Fruit fly (Drosophila melanogaster) whole organism, embryonic: ENCODE data around the gene Acn.

Experiments
- Asciz ChIP-seq: fragments of 200-800 bp; sonication (Bioruptor generic); optimal IDR thresholded peaks from 2 replicates; lab custom pipeline; 2017; ENCODE audit warnings: missing biosample characterization, mild to moderate bottlenecking, missing genetic modification characterization, missing genetic modification reagents
- CG12219 ChIP-seq: fragments of 200-800 bp; sonication (Bioruptor generic); optimal IDR thresholded peaks from 3 replicates; lab custom pipeline; 2018; ENCODE audit warnings: missing biosample characterization, mild to moderate bottlenecking, missing genetic modification characterization
- CG12659 ChIP-seq: fragments of 200-800 bp; sonication (Bioruptor generic); optimal IDR thresholded peaks from 3 replicates; lab custom pipeline; 2017; ENCODE audit warnings: mild to moderate bottlenecking, missing biosample characterization, missing genetic modification reagents, missing genetic modification characterization
- CG13123 ChIP-seq: fragments of 200-800 bp; sonication (Bioruptor generic); optimal IDR thresholded peaks from 2 replicates; lab custom pipeline; 2016; ENCODE audit warnings: missing biosample characterization, missing genetic modification characterization
- CG17385 ChIP-seq: fragments of 200-800 bp; sonication (Bioruptor generic); optimal IDR thresholded peaks from 3 replicates; lab custom pipeline; 2018; ENCODE audit warnings: missing biosample characterization, mild to moderate bottlenecking, missing genetic modification characterization
- CG18764 ChIP-seq: fragments of 200-800 bp; sonication (Bioruptor generic); optimal IDR thresholded peaks from 3 replicates; lab custom pipeline; 2016; ENCODE audit warnings: missing biosample characterization, missing genetic modification characterization
- CG2199 ChIP-seq: fragments of 200-800 bp; sonication (Bioruptor generic); IDR thresholded peaks from 3 replicates; pipeline ENCODE4 v1.3.6; 2022; ENCODE audit warnings: missing biosample characterization, missing genetic modification characterization
- CG2712 ChIP-seq: fragments of 200-800 bp; optimal IDR thresholded peaks from 3 replicates; lab custom pipeline; 2019; ENCODE audit warnings: missing biosample characterization, mild to moderate bottlenecking, missing genetic modification characterization, moderate library complexity
- CG2889 ChIP-seq: fragments of 200-800 bp; sonication (Bioruptor generic); IDR thresholded peaks from 3 replicates; pipeline ENCODE4 v1.3.6; 2022; ENCODE audit warnings: missing biosample characterization, missing genetic modification characterization
- CG31388 ChIP-seq: fragments of 200-800 bp; sonication (Bioruptor generic); optimal IDR thresholded peaks from 2 replicates; lab custom pipeline; 2016; ENCODE audit warnings: missing biosample characterization, missing genetic modification characterization
- CG33557 ChIP-seq: fragments of 200-800 bp; sonication (Bioruptor generic); optimal IDR thresholded peaks from 2 replicates; lab custom pipeline; 2019; ENCODE audit warnings: missing biosample characterization, mild to moderate bottlenecking, missing genetic modification characterization, moderate library complexity
- CG3847 ChIP-seq: fragments of 200-800 bp; sonication (Bioruptor generic); IDR thresholded peaks from 2 replicates; pipeline ENCODE4 v1.3.6; 2022; ENCODE audit warnings: missing biosample characterization, missing genetic modification characterization
- CG4404 ChIP-seq: fragments of 200-800 bp; sonication (Bioruptor generic); IDR thresholded peaks from 2 replicates; pipeline ENCODE4 v1.3.6; 2022; ENCODE audit warnings: missing biosample characterization, missing genetic modification characterization
- CG6654 ChIP-seq: fragments of 200-800 bp; sonication (Bioruptor generic); optimal IDR thresholded peaks from 2 replicates; lab custom pipeline; 2017; ENCODE audit warnings: missing biosample characterization, mild to moderate bottlenecking, missing genetic modification characterization
- CG9727 ChIP-seq: fragments of 200-800 bp; sonication (Bioruptor generic); optimal IDR thresholded peaks from 3 replicates; lab custom pipeline; 2017; ENCODE audit warnings: missing biosample characterization, mild to moderate bottlenecking, missing genetic modification characterization
- CG9797 ChIP-seq: fragments of 200-800 bp; sonication (Bioruptor generic); optimal IDR thresholded peaks from 3 replicates; lab custom pipeline; 2018; ENCODE audit warnings: missing biosample characterization, mild to moderate bottlenecking, missing genetic modification characterization
- Chrac-16 ChIP-seq: fragments of 200-800 bp; sonication (Bioruptor generic); optimal IDR thresholded peaks from 3 replicates; lab custom pipeline; 2016; ENCODE audit warnings: missing biosample characterization, missing genetic modification characterization
- CoRest ChIP-seq: fragments of 200-800 bp; sonication (Bioruptor generic); optimal IDR thresholded peaks from 3 replicates; lab custom pipeline; 2018; ENCODE audit warnings: missing biosample characterization, mild to moderate bottlenecking, missing genetic modification characterization, moderate library complexity
- GATAe ChIP-seq: fragments of 200-800 bp; sonication (Bioruptor generic); conservative IDR thresholded peaks from 2 replicates; pipeline ENCODE4 v1.3.6; 2022; ENCODE audit warnings: missing biosample characterization, missing genetic modification characterization
- HLH3B ChIP-seq: fragments of 200-800 bp; sonication (Bioruptor generic); IDR thresholded peaks from 2 replicates; pipeline ENCODE4 v1.3.6; 2022; ENCODE audit warnings: missing biosample characterization, missing genetic modification characterization
- Hr51 ChIP-seq, 2 experiments: fragments of 200-800 bp; sonication (Bioruptor generic); optimal IDR thresholded peaks; 2 replicates in 1 of 2; 3 replicates in 1 of 2; lab custom pipeline; 2016 to 2018; ENCODE audit warnings: missing biosample characterization in 2 of 2, missing genetic modification characterization in 2 of 2, mild to moderate bottlenecking in 1 of 2, moderate library complexity in 1 of 2
- Lhr ChIP-seq: fragments of 200-800 bp; sonication (Bioruptor generic); optimal IDR thresholded peaks from 3 replicates; lab custom pipeline; 2017; ENCODE audit warnings: mild to moderate bottlenecking, missing biosample characterization, missing genetic modification reagents, missing genetic modification characterization
- NC2β ChIP-seq: fragments of 200-800 bp; sonication (Bioruptor generic); optimal IDR thresholded peaks from 2 replicates; lab custom pipeline; 2016; ENCODE audit warnings: missing biosample characterization, missing genetic modification characterization
- Neu2 ChIP-seq: fragments of 200-800 bp; sonication (Bioruptor generic); optimal IDR thresholded peaks from 3 replicates; lab custom pipeline; 2016; ENCODE audit warnings: missing biosample characterization, missing genetic modification characterization, borderline replicate concordance
- Oli ChIP-seq: fragments of 200-800 bp; sonication (Bioruptor generic); optimal IDR thresholded peaks from 2 replicates; lab custom pipeline; 2018; ENCODE audit warnings: missing biosample characterization, mild to moderate bottlenecking, missing genetic modification characterization, moderate library complexity
- Optix ChIP-seq: fragments of 200-800 bp; sonication (Bioruptor generic); IDR thresholded peaks from 3 replicates; pipeline ENCODE4 v1.3.6; 2022; ENCODE audit warnings: missing biosample characterization, missing genetic modification characterization
- Ptx1 ChIP-seq: fragments of 200-800 bp; sonication (Bioruptor generic); IDR thresholded peaks from 2 replicates; pipeline ENCODE4 v1.3.6; 2022; ENCODE audit warnings: missing biosample characterization, missing genetic modification characterization
- Rx ChIP-seq: fragments of 200-800 bp; sonication (Bioruptor generic); IDR thresholded peaks from 2 replicates; pipeline ENCODE4 v1.3.6; 2022; ENCODE audit warnings: missing biosample characterization, missing genetic modification characterization
- Spps ChIP-seq: fragments of 200-800 bp; sonication (Bioruptor generic); optimal IDR thresholded peaks from 2 replicates; lab custom pipeline; 2018; ENCODE audit warnings: missing biosample characterization, mild to moderate bottlenecking, missing genetic modification characterization
- Tbp ChIP-seq: fragments of >200 bp; optimal IDR thresholded peaks from 2 replicates; lab custom pipeline; 2018; ENCODE audit warnings: missing biosample characterization, missing genetic modification characterization
- ash1 ChIP-seq: fragments of 200-800 bp; sonication (Bioruptor generic); optimal IDR thresholded peaks from 2 replicates; lab custom pipeline; 2018; ENCODE audit warnings: missing biosample characterization, mild to moderate bottlenecking, missing genetic modification characterization
- ato ChIP-seq: fragments of 200-800 bp; sonication (Bioruptor generic); IDR thresholded peaks from 2 replicates; pipeline ENCODE4 v1.3.6; 2022; ENCODE audit warnings: missing biosample characterization, missing genetic modification characterization; ENCODE audit not compliant: partially characterized antibody
- az2 ChIP-seq: fragments of 200-800 bp; sonication (Bioruptor generic); optimal IDR thresholded peaks from 3 replicates; lab custom pipeline; 2016; ENCODE audit warnings: missing biosample characterization, missing genetic modification characterization
- br ChIP-seq: fragments of >200 bp; optimal IDR thresholded peaks from 2 replicates; lab custom pipeline; 2017
- cas ChIP-seq: fragments of 200-800 bp; sonication (Bioruptor generic); IDR thresholded peaks from 2 replicates; pipeline ENCODE4 v1.3.6; 2022; ENCODE audit warnings: missing biosample characterization, missing genetic modification characterization
- chinmo ChIP-seq: fragments of 200-800 bp; sonication (Bioruptor generic); IDR thresholded peaks from 4 replicates; pipeline ENCODE4 v1.3.6; 2022; ENCODE audit warnings: missing biosample characterization, missing genetic modification characterization; ENCODE audit not compliant: partially characterized antibody
- corto ChIP-seq: fragments of 200-800 bp; sonication (Bioruptor generic); optimal IDR thresholded peaks from 2 replicates; lab custom pipeline; 2016; ENCODE audit warnings: missing biosample characterization, mild to moderate bottlenecking, missing genetic modification characterization, moderate library complexity
- fd96Cb ChIP-seq: fragments of 200-800 bp; sonication (Bioruptor generic); optimal IDR thresholded peaks from 2 replicates; lab custom pipeline; 2018; ENCODE audit warnings: missing biosample characterization, mild to moderate bottlenecking, missing genetic modification characterization, moderate library complexity
- fu2 ChIP-seq: fragments of 200-800 bp; sonication (Bioruptor generic); optimal IDR thresholded peaks from 2 replicates; lab custom pipeline; 2016; ENCODE audit warnings: missing biosample characterization, missing genetic modification characterization
- gcm ChIP-seq: fragments of 200-800 bp; sonication (Bioruptor generic); optimal IDR thresholded peaks from 2 replicates; lab custom pipeline; 2019; ENCODE audit warnings: missing biosample characterization, mild to moderate bottlenecking, missing genetic modification characterization, moderate library complexity
- gcm2 ChIP-seq: fragments of 200-800 bp; sonication (Bioruptor generic); optimal IDR thresholded peaks from 2 replicates; lab custom pipeline; 2016; ENCODE audit warnings: missing biosample characterization, missing genetic modification characterization
- gsb-n ChIP-seq: fragments of 200-800 bp; sonication (Bioruptor generic); optimal IDR thresholded peaks from 3 replicates; lab custom pipeline; 2018; ENCODE audit warnings: missing biosample characterization, mild to moderate bottlenecking, missing genetic modification characterization
- hb ChIP-seq: fragments of 200-800 bp; sonication (Bioruptor generic); IDR thresholded peaks from 3 replicates; pipeline ENCODE4 v1.3.6; 2022; ENCODE audit warnings: missing biosample characterization, missing genetic modification characterization; ENCODE audit not compliant: partially characterized antibody
- hth ChIP-seq: fragments of >200 bp; optimal IDR thresholded peaks from 2 replicates; lab custom pipeline; 2017; ENCODE audit warnings: inconsistent platforms
- otp ChIP-seq: fragments of 200-800 bp; sonication (Bioruptor generic); IDR thresholded peaks from 3 replicates; pipeline ENCODE4, ENCODE4 v1.3.6; 2022; ENCODE audit warnings: missing biosample characterization, missing genetic modification characterization
- p53 ChIP-seq: fragments of 200-800 bp; sonication (Bioruptor generic); optimal IDR thresholded peaks from 2 replicates; lab custom pipeline; 2016; ENCODE audit warnings: missing biosample characterization, missing genetic modification characterization
- prd ChIP-seq, 3 experiments: fragments of >200 bp in 2 of 3; fragments of 200-800 bp in 1 of 3; sonication (Bioruptor generic) in 1 of 3; optimal IDR thresholded peaks in 2 of 3; IDR thresholded peaks in 1 of 3; 2 replicates in 2 of 3; 3 replicates in 1 of 3; pipeline versions ENCODE4 v1.3.6 to Lab custom; 2017 to 2022; ENCODE audit warnings: missing biosample characterization in 1 of 3, missing genetic modification characterization in 1 of 3
- ssp ChIP-seq: fragments of 200-800 bp; sonication (Bioruptor generic); IDR thresholded peaks from 2 replicates; pipeline ENCODE4 v1.3.6; 2022; ENCODE audit warnings: missing biosample characterization, missing genetic modification characterization
- stwl ChIP-seq: fragments of 200-800 bp; sonication (Bioruptor generic); optimal IDR thresholded peaks from 3 replicates; lab custom pipeline; 2018; ENCODE audit warnings: missing biosample characterization, mild to moderate bottlenecking, missing genetic modification characterization, moderate library complexity
- tup ChIP-seq: fragments of 200-800 bp; sonication (Bioruptor generic); optimal IDR thresholded peaks from 2 replicates; lab custom pipeline; 2016; ENCODE audit warnings: missing biosample characterization, mild to moderate bottlenecking, missing genetic modification characterization, moderate library complexity
- wdn ChIP-seq: fragments of 200-800 bp; sonication (Bioruptor generic); IDR thresholded peaks from 2 replicates; pipeline ENCODE4 v1.3.6; 2022; ENCODE audit warnings: missing biosample characterization, missing genetic modification characterization

Acn gene

dm6 chr2L:19002959-19003371, 42.2 kb upstream of the Acn start, which contains the start of gene CG31793 (continued):
- TF ChIP-seq CG2199 (no peak), CG12219 (GFP tag; lab: Kevin White, UChicago) (peak; percentile 7), Optix (no peak), wdn (GFP tag; lab: Robert Waterston, UW) (no peak), hth (lab: Kevin White, UChicago) (no peak), CG9727 (GFP tag; lab: Kevin White, UChicago) (peak; percentile 51), az2 (GFP tag; lab: Kevin White, UChicago) (peak; percentile 29), CoRest (peak; percentile 65), otp (no peak), CG31388 (GFP tag; lab: Kevin White, UChicago) (no peak), Ptx1 (GFP tag; lab: Robert Waterston, UW) (peak; percentile 41; the same call in 1 of the 2 replicates), ash1 (no peak), CG12659 (peak; percentile 65), cas (0 out of 2 replicates have a peak, but pooled peaks have one; percentile 38), HLH3B (GFP tag; lab: Robert Waterston, UW) (peak; percentile 25; the same call in 1 of the 2 replicates), Chrac-16 (GFP tag; lab: Kevin White, UChicago) (no peak), Asciz (GFP tag; lab: Kevin White, UChicago) (peak; percentile 39), Oli (peak; percentile 23), GATAe (peak; percentile 76), CG2712 (tag; lab: Kevin White, UChicago) (peak; percentile 62), CG13123 (no peak), CG9797 (no peak), stwl (tag; lab: Kevin White, UChicago) (no peak), prd (optimal IDR thresholded peaks at IDR 0.05; lab: Kevin White, UChicago) (no peak), prd (GFP tag; IDR thresholded peaks at IDR 0.05; lab: Robert Waterston, UW) (0 out of 3 replicates have a peak, but pooled peaks have one; percentile 17), hb (GFP tag; lab: Robert Waterston, UW) (no peak), gcm (GFP tag; lab: Kevin White, UChicago) (peak; percentile 40), CG33557 (no peak), ato (GFP tag; lab: Robert Waterston, UW) (no peak), Spps (no peak), CG18764 (GFP tag; lab: Kevin White, UChicago) (no peak), corto (GFP tag; lab: Kevin White, UChicago) (no peak), Hr51 (GFP tag; optimal IDR thresholded peaks at IDR 0.05; lab: Kevin White, UChicago) (peak in 1 of 2 experiments; percentile 79), CG6654 (no peak), gcm2 (GFP tag; lab: Kevin White, UChicago) (no peak), tup (GFP tag; lab: Kevin White, UChicago) (no peak), CG17385 (GFP tag; lab: Kevin White, UChicago) (peak; percentile 57), chinmo (peak; percentile 65; the same call in 2 of the 4 replicates), ssp (no peak), fd96Cb (tag; lab: Kevin White, UChicago) (peak; percentile 26), Lhr (no peak), gsb-n (tag; lab: Kevin White, UChicago) (no peak), NC2β (GFP tag; lab: Kevin White, UChicago) (no peak), CG3847 (GFP tag; lab: Robert Waterston, UW) (0 out of 2 replicates have a peak, but pooled peaks have one; percentile 12), br (lab: Kevin White, UChicago) (no peak), CG2889 (no peak), Rx (GFP tag; lab: Robert Waterston, UW) (no peak), Neu2 (no peak), Tbp (GFP tag; lab: Kevin White, UChicago) (no peak), fu2 (GFP tag; lab: Kevin White, UChicago) (no peak), p53 (GFP tag; lab: Kevin White, UChicago) (no peak), CG4404 (GFP tag; lab: Robert Waterston, UW) (no peak)
